Fruit fly (Drosophila melanogaster): ENCODE measurements around the gene CG9536.

dm6 chr2L:6457583-6457982, 19.2 kb downstream of the CG9536 start:
- TF ChIP-seq CrebA (GFP tag; optimal IDR thresholded peaks at IDR 0.05; ENCODE audit: borderline replicate concordance) (no peak), psq (GFP tag; optimal IDR thresholded peaks at IDR 0.05) (no peak), foxo (GFP tag; optimal IDR thresholded peaks at IDR 0.05) (no peak), Mio (GFP tag; optimal IDR thresholded peaks at IDR 0.05) (no peak), Vsx2 (GFP tag; optimal IDR thresholded peaks at IDR 0.05; ENCODE audit: partially characterized antibody) (no peak), fru (GFP tag; optimal IDR thresholded peaks at IDR 0.05) (no peak), Sp1 (GFP tag; optimal IDR thresholded peaks at IDR 0.05) (no peak), sage (GFP tag; optimal IDR thresholded peaks at IDR 0.05) (no peak), br (GFP tag; optimal IDR thresholded peaks at IDR 0.05) (no peak), brk (GFP tag; optimal IDR thresholded peaks at IDR 0.05) (no peak), Abd-B (GFP tag; optimal IDR thresholded peaks at IDR 0.05) (no peak), sv (GFP tag; optimal IDR thresholded peaks at IDR 0.05) (no peak)
